Fruit fly (Drosophila melanogaster) whole organism, larva: ENCODE data around the gene CG10584.

ENCODE experiments used
- noc ChIP-seq: fragments of 200-800 bp; sonication (Bioruptor generic); optimal IDR thresholded peaks from 3 replicates; lab custom pipeline; 2019; ENCODE audit warnings: missing biosample characterization, mild to moderate bottlenecking, missing genetic modification characterization, moderate library complexity

The CG10584 gene

dm6 chr3L:21041952-21042933 is 11.1 kb upstream of the CG10584 start:
- peak; percentile 7 for TF ChIP-seq noc (tag; lab: Kevin White, UChicago)

dm6 chr3L:21040831-21041230 is 9.7 kb upstream of the CG10584 start:
- TF ChIP-seq noc (tag; lab: Kevin White, UChicago), result no peak

- TF ChIP-seq noc (tag; lab: Kevin White, UChicago), result peak; percentile 84
Observed at dm6 chr3L:21037404-21037803, 6.2 kb upstream of the CG10584 start.

- peak; percentile 54 for TF ChIP-seq noc (tag; lab: Kevin White, UChicago)
Observed at dm6 chr3L:21036257-21036957, 5.2 kb upstream of the CG10584 start.

dm6 chr3L:21035231-21035630 is 4.1 kb upstream of the CG10584 start:
- TF ChIP-seq noc (tag; lab: Kevin White, UChicago), result no peak

dm6 chr3L:21034281-21035221 is 3.4 kb upstream of the CG10584 start, which contains the start of gene siz:
TSS of gene siz (plus strand) at chr3L:21034535.
- TF ChIP-seq noc (tag; lab: Kevin White, UChicago), result peak; percentile 55

- TF ChIP-seq noc (tag; lab: Kevin White, UChicago), result no peak
Observed at dm6 chr3L:21034103-21034280, 2.8 kb upstream of the CG10584 start, which contains the start of gene CG10581. TSS of gene CG10581 (minus strand) at chr3L:21034203.

dm6 chr3L:21027657-21028255 is 3.4 kb downstream of the CG10584 start, which contains the start of gene Pdss2:
TSS of gene Pdss2 (plus strand) at chr3L:21027915.
- TF ChIP-seq noc (tag; lab: Kevin White, UChicago), result peak; percentile 30

- TF ChIP-seq noc (tag; lab: Kevin White, UChicago), result no peak
Observed at dm6 chr3L:21026917-21027517, 4.1 kb downstream of the CG10584 start, which contains the start of gene skd. TSS of gene skd (minus strand) at chr3L:21027434.

- no peak for TF ChIP-seq noc (tag; lab: Kevin White, UChicago)
Observed at dm6 chr3L:21026025-21026916, 4.9 kb downstream of the CG10584 start.

- TF ChIP-seq noc (tag; lab: Kevin White, UChicago), result peak; percentile 34
Observed at dm6 chr3L:21024965-21025833, 6.0 kb downstream of the CG10584 start.

dm6 chr3L:21024563-21024962 is 6.6 kb downstream of the CG10584 start:
- TF ChIP-seq noc (tag; lab: Kevin White, UChicago), result no peak

dm6 chr3L:21023795-21024194 is 7.4 kb downstream of the CG10584 start:
- no peak for TF ChIP-seq noc (tag; lab: Kevin White, UChicago)
